Worm (Caenorhabditis elegans): Measurements from ENCODE around the gene Y37E11B.7.

Gene Y37E11B.7

ce11 chrIV:3636528-3637129 is 36.7 kb upstream of the Y37E11B.7 start, which contains the start of gene madf-9 (continued):
- TF ChIP-seq him-1 (tag; optimal IDR thresholded peaks at IDR 0.05), result no peak
- no peak for TF ChIP-seq nhr-27 (tag; optimal IDR thresholded peaks at IDR 0.05)
- peak in 1 of 2 experiments; percentile 13 for TF ChIP-seq let-607 (tag; optimal IDR thresholded peaks at IDR 0.05)
- TF ChIP-seq hmg-1.2 (GFP tag; IDR thresholded peaks at IDR 0.05), result peak; percentile 75
- peak; percentile 76; the same call in 1 of the 2 replicates for TF ChIP-seq dox-1 (GFP tag; IDR thresholded peaks at IDR 0.05)
- no peak for TF ChIP-seq lsl-1 (GFP tag; optimal IDR thresholded peaks at IDR 0.05)
- no peak for TF ChIP-seq ceh-58 (GFP tag; IDR thresholded peaks at IDR 0.05)
- no peak for TF ChIP-seq ztf-3 (GFP tag; optimal IDR thresholded peaks at IDR 0.05)
- TF ChIP-seq K12H6.12 (tag; optimal IDR thresholded peaks at IDR 0.05), result peak; percentile 62
- peak; percentile 91 for TF ChIP-seq cebp-2 (GFP tag; IDR thresholded peaks at IDR 0.05)
- TF ChIP-seq Y95B8A.8 (GFP tag; IDR thresholded peaks at IDR 0.05), result no peak
- peak; percentile 48; the same call in 1 of the 2 replicates for TF ChIP-seq K11D2.4 (GFP tag; IDR thresholded peaks at IDR 0.05)
- TF ChIP-seq ceh-27 (GFP tag; optimal IDR thresholded peaks at IDR 0.05), result peak; percentile 53
- TF ChIP-seq nfyb-1 (GFP tag; IDR thresholded peaks at IDR 0.05), result peak; percentile 76
- peak; percentile 20 for TF ChIP-seq tbp1 (GFP tag; optimal IDR thresholded peaks at IDR 0.05)
- no peak for TF ChIP-seq ceh-91 (GFP tag; IDR thresholded peaks at IDR 0.05)

ce11 chrIV:3633254-3633653 is 33.3 kb upstream of the Y37E11B.7 start, which contains the start of gene ZC416.2:
ZC416.2 (plus strand) TSS chrIV:3633619.
- TF ChIP-seq hmg-1.2 (GFP tag; IDR thresholded peaks at IDR 0.05) (peak; percentile 50; the same call in 1 of the 2 replicates), Y95B8A.8 (GFP tag; IDR thresholded peaks at IDR 0.05) (no peak)

- TF ChIP-seq rcor-1 (GFP tag; IDR thresholded peaks at IDR 0.05) (no peak), fkh-3 (tag; optimal IDR thresholded peaks at IDR 0.05) (no peak), F33H1.4 (GFP tag; IDR thresholded peaks at IDR 0.05) (no peak), efl-1 (GFP tag; optimal IDR thresholded peaks at IDR 0.05) (no peak), lsy-27 (tag; optimal IDR thresholded peaks at IDR 0.05; ENCODE audit: borderline replicate concordance, insufficient read depth) (no peak), D2030.7 (GFP tag; IDR thresholded peaks at IDR 0.05) (no peak), F39B2.1 (GFP tag; IDR thresholded peaks at IDR 0.05) (no peak), ztf-6 (GFP tag; IDR thresholded peaks at IDR 0.05) (no peak), lin-54 (GFP tag; optimal IDR thresholded peaks at IDR 0.05) (no peak), unc-130 (GFP tag; optimal IDR thresholded peaks at IDR 0.05) (no peak), tbp1 (GFP tag; optimal IDR thresholded peaks at IDR 0.05) (no peak), ama-1 (optimal IDR thresholded peaks at IDR 0.05) (no peak), ama-1 (GFP tag; optimal IDR thresholded peaks at IDR 0.05) (no peak), athp-1 (tag; optimal IDR thresholded peaks at IDR 0.05) (no peak), zim-3 (tag; optimal IDR thresholded peaks at IDR 0.05) (no peak), F57A8.1 (GFP tag; optimal IDR thresholded peaks at IDR 0.05) (no peak), hlh-26 (GFP tag; conservative IDR thresholded peaks at IDR 0.05) (no peak), aptf-3 (GFP tag; IDR thresholded peaks at IDR 0.05) (no peak), nhr-179 (tag; optimal IDR thresholded peaks at IDR 0.05) (no peak), ceh-79 (tag; optimal IDR thresholded peaks at IDR 0.05) (no peak)
Measured at ce11 chrIV:3632475-3632874, 32.5 kb upstream of the Y37E11B.7 start.
